Worm (Caenorhabditis elegans) whole organism, mixed stage, embryonic: ENCODE measurements around the gene F57A8.6.

Experiments used
- M03D4.4 ChIP-seq: sonication (generic microtip); optimal IDR thresholded peaks from 2 replicates; lab custom pipeline; 2017; ENCODE audit warnings: mild to moderate bottlenecking, missing genetic modification characterization, missing compliant biosample characterization
- blmp-1 ChIP-seq: fragments of 150-350 bp; optimal IDR thresholded peaks from 2 replicates; lab custom pipeline; 2014; ENCODE audit warnings: missing biosample characterization, missing genetic modification characterization
- ceh-39 ChIP-seq: fragments of 150-350 bp; optimal IDR thresholded peaks from 2 replicates; lab custom pipeline; 2014; ENCODE audit warnings: missing biosample characterization, missing genetic modification characterization
- ceh-43 ChIP-seq: fragments of 200-800 bp; sonication (Bioruptor generic); optimal IDR thresholded peaks from 2 replicates; lab custom pipeline; 2018; ENCODE audit warnings: mild to moderate bottlenecking, missing genetic modification characterization, moderate library complexity, missing compliant biosample characterization
- ceh-83 ChIP-seq: fragments of 200-800 bp; sonication (Bioruptor generic); optimal IDR thresholded peaks from 2 replicates; lab custom pipeline; 2018; ENCODE audit warnings: mild to moderate bottlenecking, missing genetic modification characterization, missing compliant biosample characterization
- ces-1 ChIP-seq: fragments of 150-350 bp; optimal IDR thresholded peaks from 2 replicates; lab custom pipeline; 2014; ENCODE audit warnings: missing biosample characterization, missing genetic modification reagents, missing genetic modification characterization
- cnd-1 ChIP-seq: fragments of 200-800 bp; sonication (Bioruptor generic); optimal IDR thresholded peaks from 2 replicates; lab custom pipeline; 2018; ENCODE audit warnings: mild to moderate bottlenecking, missing genetic modification characterization, missing compliant biosample characterization
- drap-1 ChIP-seq: fragments of 200-800 bp; sonication (Bioruptor generic); optimal IDR thresholded peaks from 3 replicates; lab custom pipeline; 2018; ENCODE audit warnings: mild to moderate bottlenecking, missing genetic modification characterization, missing compliant biosample characterization
- elt-1 ChIP-seq: sonication (generic microtip); optimal IDR thresholded peaks from 2 replicates; lab custom pipeline; 2017; ENCODE audit warnings: missing genetic modification characterization, mild to moderate bottlenecking, missing compliant biosample characterization, antibody characterized with exemption, moderate library complexity, borderline replicate concordance; ENCODE audit not compliant: insufficient read depth
- hlh-1 ChIP-seq: fragments of 150-350 bp; optimal IDR thresholded peaks from 2 replicates; lab custom pipeline; 2014; ENCODE audit warnings: missing biosample characterization, missing genetic modification reagents, missing genetic modification characterization
- lin-13 ChIP-seq: fragments of 150-350 bp; optimal IDR thresholded peaks from 2 replicates; lab custom pipeline; 2014; ENCODE audit warnings: missing biosample characterization, missing genetic modification characterization
- lin-32 ChIP-seq: fragments of 200-800 bp; sonication (Bioruptor generic); optimal IDR thresholded peaks from 2 replicates; lab custom pipeline; 2018; ENCODE audit warnings: mild to moderate bottlenecking, missing genetic modification characterization, missing compliant biosample characterization
- lsy-2 ChIP-seq: fragments of 150-350 bp; optimal IDR thresholded peaks from 2 replicates; lab custom pipeline; 2014; ENCODE audit warnings: missing biosample characterization, missing genetic modification characterization
- mab-5 ChIP-seq: fragments of 150-350 bp; optimal IDR thresholded peaks from 2 replicates; lab custom pipeline; 2014; ENCODE audit warnings: missing biosample characterization, missing genetic modification characterization
- mep-1 ChIP-seq: fragments of 150-350 bp; optimal IDR thresholded peaks from 2 replicates; lab custom pipeline; 2017; ENCODE audit warnings: missing biosample characterization, missing genetic modification reagents, missing genetic modification characterization, inconsistent platforms
- mls-2 ChIP-seq: sonication (generic microtip); optimal IDR thresholded peaks from 2 replicates; lab custom pipeline; 2016; ENCODE audit warnings: mild to moderate bottlenecking, missing genetic modification characterization, moderate library complexity, missing compliant biosample characterization
- nhr-12 ChIP-seq: fragments of 150-350 bp; optimal IDR thresholded peaks from 2 replicates; lab custom pipeline; 2014; ENCODE audit warnings: missing biosample characterization, missing genetic modification characterization
- nhr-2 ChIP-seq: fragments of 150-350 bp; optimal IDR thresholded peaks from 2 replicates; lab custom pipeline; 2014; ENCODE audit warnings: missing biosample characterization, missing genetic modification characterization
- nhr-237 ChIP-seq: fragments of 150-350 bp; optimal IDR thresholded peaks from 2 replicates; lab custom pipeline; 2014; ENCODE audit warnings: missing biosample characterization, missing genetic modification characterization
- nhr-28 ChIP-seq: fragments of 150-350 bp; optimal IDR thresholded peaks from 2 replicates; lab custom pipeline; 2014; ENCODE audit warnings: missing biosample characterization, missing genetic modification characterization
- nhr-76 ChIP-seq: sonication (generic microtip); optimal IDR thresholded peaks from 2 replicates; lab custom pipeline; 2017; ENCODE audit warnings: missing biosample characterization, missing genetic modification characterization
- pha-4 ChIP-seq: fragments of 150-350 bp; optimal IDR thresholded peaks from 2 replicates; lab custom pipeline; 2018; ENCODE audit warnings: missing biosample characterization, missing genetic modification reagents, missing genetic modification characterization
- sem-2 ChIP-seq: fragments of 200-800 bp; sonication (Bioruptor generic); optimal IDR thresholded peaks from 2 replicates; lab custom pipeline; 2018; ENCODE audit warnings: mild to moderate bottlenecking, missing genetic modification characterization, missing compliant biosample characterization
- sptf-1 ChIP-seq: sonication (generic microtip); optimal IDR thresholded peaks from 2 replicates; lab custom pipeline; 2017; ENCODE audit warnings: mild to moderate bottlenecking, missing genetic modification characterization, moderate library complexity, missing compliant biosample characterization
- unc-39 ChIP-seq: fragments of 150-350 bp; optimal IDR thresholded peaks from 2 replicates; lab custom pipeline; 2014; ENCODE audit warnings: missing biosample characterization, missing genetic modification characterization
- unc-62 ChIP-seq: fragments of 150-350 bp; optimal IDR thresholded peaks from 2 replicates; lab custom pipeline; 2014; ENCODE audit warnings: missing biosample characterization, missing genetic modification reagents, missing genetic modification characterization
- zip-8 ChIP-seq: fragments of 150-350 bp; optimal IDR thresholded peaks from 2 replicates; lab custom pipeline; 2014; ENCODE audit warnings: missing biosample characterization, missing genetic modification characterization
- ztf-11 ChIP-seq: fragments of 150-350 bp; optimal IDR thresholded peaks from 2 replicates; lab custom pipeline; 2014; ENCODE audit warnings: missing biosample characterization, missing genetic modification characterization

F57A8.6 gene

DNA sequence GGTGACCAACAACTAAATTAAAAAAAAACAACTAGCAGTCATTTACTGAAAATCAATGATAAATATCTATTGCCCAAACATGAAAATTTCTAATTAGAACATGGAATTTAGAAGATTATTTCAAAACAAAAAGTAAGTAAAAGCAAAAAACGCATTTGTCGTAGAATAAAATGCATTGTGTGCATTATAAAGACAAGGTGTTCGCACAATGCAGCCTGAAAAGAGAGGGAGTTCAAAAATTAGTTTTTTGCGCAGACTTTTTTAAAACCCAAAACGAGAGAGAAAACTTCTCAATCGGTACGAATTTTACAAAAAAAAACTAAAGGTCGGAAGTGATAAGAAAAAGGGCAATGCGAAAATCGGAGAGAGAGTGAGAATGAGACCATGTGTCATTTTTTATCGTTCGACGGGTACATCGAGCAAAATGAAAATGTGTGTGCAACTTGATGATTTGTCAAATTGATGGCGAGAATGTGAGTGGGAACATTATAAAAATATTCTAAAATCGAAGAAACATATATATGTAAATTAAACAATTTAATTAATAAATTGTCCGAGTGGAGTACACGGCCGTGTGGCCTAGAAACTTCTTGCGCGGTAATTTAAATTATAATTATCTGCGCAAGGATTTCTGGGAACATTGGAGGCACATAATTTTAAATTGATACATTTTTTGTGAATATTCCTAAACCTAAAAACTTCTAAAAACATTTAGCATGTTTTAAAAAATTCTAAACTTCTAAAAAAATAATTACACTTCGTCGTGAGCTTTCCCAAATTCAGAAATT lies 42.1 kb downstream of the F57A8.6 start:
- no peak for TF ChIP-seq mab-5
- TF ChIP-seq ceh-43 (GFP tag; lab: Kevin White, UChicago), result peak; percentile 4
- TF ChIP-seq lsy-2, result peak; percentile 3
- peak; percentile 23 for TF ChIP-seq ces-1
- peak; percentile 32 for TF ChIP-seq nhr-237 (tag; lab: Kevin White, UChicago)

DNA sequence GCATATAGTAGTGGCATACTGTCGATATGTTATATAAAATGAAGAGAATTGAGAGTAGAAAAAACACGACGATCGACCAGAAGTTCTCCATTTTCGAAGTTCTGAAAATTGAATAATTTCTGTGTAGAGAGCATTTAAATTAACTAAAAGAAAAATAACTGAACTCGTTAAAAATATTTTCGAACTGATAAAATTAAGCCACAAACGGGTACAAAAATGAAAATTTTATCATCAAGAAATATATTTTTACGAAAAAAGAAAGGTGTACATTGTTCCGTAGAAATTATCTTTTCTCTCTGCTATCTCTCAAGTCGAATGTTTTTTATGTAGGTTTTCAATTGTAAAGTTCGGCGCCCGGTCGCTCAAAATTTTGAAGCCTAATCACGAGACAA lies 42.7 kb downstream of the F57A8.6 start, which contains the start of gene acl-2:
Gene acl-2 (minus strand): TSS at position 101 of the 392 bp plus-strand sequence.
- TF ChIP-seq lsy-2 (no peak), lin-13 (no peak), drap-1 (GFP tag; lab: Kevin White, UChicago) (no peak), mep-1 (tag; lab: Kevin White, UChicago) (no peak), hlh-1 (no peak), cnd-1 (tag; lab: Kevin White, UChicago) (no peak), nhr-76 (tag; lab: Kevin White, UChicago) (no peak), unc-39 (tag; lab: Kevin White, UChicago) (no peak), zip-8 (tag; lab: Kevin White, UChicago) (no peak), mls-2 (tag; lab: Kevin White, UChicago) (no peak), blmp-1 (tag; lab: Kevin White, UChicago) (no peak), elt-1 (tag; lab: Kevin White, UChicago) (no peak), ceh-83 (GFP tag; lab: Kevin White, UChicago) (no peak), nhr-2 (no peak), nhr-28 (no peak)

DNA sequence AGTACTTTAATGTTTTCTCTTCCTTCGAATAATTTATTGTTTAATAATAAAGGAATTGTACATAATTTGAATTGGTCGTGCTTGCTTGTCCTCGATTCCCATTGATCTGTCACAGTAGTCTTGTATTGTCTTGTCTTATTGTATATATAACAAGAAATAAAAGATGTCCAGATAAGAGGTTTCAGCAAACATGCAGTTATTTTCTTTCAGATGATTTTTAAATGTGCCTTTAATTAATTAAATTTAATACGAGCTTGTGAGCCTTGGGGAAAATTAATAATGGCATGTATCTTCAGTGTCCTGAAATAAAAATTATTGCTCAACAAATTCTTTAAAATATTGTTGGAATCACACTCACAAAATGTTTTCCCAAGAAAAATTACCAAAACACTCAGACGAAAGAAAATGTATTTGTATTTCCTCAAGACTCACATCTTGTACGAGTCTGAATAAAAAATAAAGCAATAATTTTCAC lies 50.6 kb downstream of the F57A8.6 start:
- no peak for TF ChIP-seq sem-2 (GFP tag; lab: Kevin White, UChicago)
- no peak for TF ChIP-seq blmp-1 (tag; lab: Kevin White, UChicago)
- no peak for TF ChIP-seq nhr-12
- no peak for TF ChIP-seq ceh-43 (GFP tag; lab: Kevin White, UChicago)
- no peak for TF ChIP-seq mep-1 (tag; lab: Kevin White, UChicago)
- TF ChIP-seq lin-13, result no peak
- TF ChIP-seq lin-32 (GFP tag; lab: Kevin White, UChicago), result no peak
- no peak for TF ChIP-seq ceh-39 (tag; lab: Kevin White, UChicago)
- no peak for TF ChIP-seq M03D4.4 (tag; lab: Kevin White, UChicago)
- TF ChIP-seq hlh-1, result no peak
- no peak for TF ChIP-seq nhr-76 (tag; lab: Kevin White, UChicago)
- no peak for TF ChIP-seq mab-5
- TF ChIP-seq zip-8 (tag; lab: Kevin White, UChicago), result no peak
- TF ChIP-seq drap-1 (GFP tag; lab: Kevin White, UChicago), result no peak
- TF ChIP-seq unc-62 (GFP tag; lab: Kevin White, UChicago), result no peak
- no peak for TF ChIP-seq pha-4 (tag; lab: Kevin White, UChicago)
- TF ChIP-seq sptf-1 (tag; lab: Kevin White, UChicago), result no peak
- no peak for TF ChIP-seq ztf-11
- TF ChIP-seq nhr-2, result no peak
- no peak for TF ChIP-seq unc-39 (tag; lab: Kevin White, UChicago)
